Fruit fly (Drosophila melanogaster): Measurements from ENCODE around the gene MFS10.

- TF ChIP-seq pan (optimal IDR thresholded peaks at IDR 0.05), result no peak
- TF ChIP-seq psq (optimal IDR thresholded peaks at IDR 0.05), result no peak
- no peak for TF ChIP-seq CG8478 (optimal IDR thresholded peaks at IDR 0.05)
Observed at dm6 chrX:13101817-13102216, 27.0 kb upstream of the MFS10 start.
